Fruit fly (Drosophila melanogaster): ENCODE data around the gene Invadolysin.

Gene Invadolysin

DNA sequence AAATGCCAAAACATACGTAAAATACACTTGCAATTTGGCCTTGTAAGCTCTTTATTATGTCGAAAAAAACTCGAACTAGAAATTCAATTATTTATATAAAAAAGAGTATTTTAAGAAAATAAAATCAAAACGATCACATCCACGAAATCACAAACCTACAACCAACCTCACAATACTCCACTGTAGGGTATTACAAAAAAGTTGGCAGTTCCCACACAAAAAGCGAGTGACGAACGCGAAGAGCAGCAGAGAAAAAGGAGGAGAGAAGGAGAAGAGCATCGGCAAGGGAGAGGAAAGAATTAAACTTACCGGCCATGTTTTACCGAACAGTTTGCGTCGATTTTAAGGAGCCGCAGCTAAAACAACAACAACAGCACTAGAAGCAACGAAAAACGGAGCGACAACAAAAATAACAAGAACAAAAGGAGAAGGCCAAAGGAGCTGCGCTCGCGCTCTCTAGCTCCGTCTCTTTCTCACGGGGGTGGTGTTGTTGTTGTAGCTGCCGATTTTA is 11.5 kb upstream of the Invadolysin start (continued):
- no peak for TF ChIP-seq fd85E (GFP tag; optimal IDR thresholded peaks at IDR 0.05)
- peak; percentile 52 for TF ChIP-seq CG3919 (GFP tag; optimal IDR thresholded peaks at IDR 0.05)
- no peak for TF ChIP-seq Sox14 (GFP tag; optimal IDR thresholded peaks at IDR 0.05)
- peak; percentile 36 for TF ChIP-seq dsx (GFP tag; optimal IDR thresholded peaks at IDR 0.05; ENCODE audit: poor library complexity, severe bottlenecking)
- TF ChIP-seq Hr38 (GFP tag; optimal IDR thresholded peaks at IDR 0.05) = no peak
- TF ChIP-seq svp (GFP tag) = peak; percentile 71
- TF ChIP-seq Sox102F (GFP tag; optimal IDR thresholded peaks at IDR 0.05) = peak; percentile 55
- TF ChIP-seq OdsH (GFP tag; optimal IDR thresholded peaks at IDR 0.05) = peak; percentile 45
- no peak for TF ChIP-seq CG3032 (tag; optimal IDR thresholded peaks at IDR 0.05)
- TF ChIP-seq CG32006 (GFP tag; optimal IDR thresholded peaks at IDR 0.05) = peak; percentile 52
- TF ChIP-seq CG10669 (GFP tag; optimal IDR thresholded peaks at IDR 0.05) = peak; percentile 14
- no peak for TF ChIP-seq CG1621 (tag; optimal IDR thresholded peaks at IDR 0.05)
- no peak for TF ChIP-seq CG4318 (GFP tag; optimal IDR thresholded peaks at IDR 0.05)
- no peak for TF ChIP-seq dac (GFP tag; optimal IDR thresholded peaks at IDR 0.05)
- TF ChIP-seq cyc (GFP tag; optimal IDR thresholded peaks at IDR 0.05) = peak; percentile 15
- no peak for TF ChIP-seq salr (GFP tag; optimal IDR thresholded peaks at IDR 0.05)
- TF ChIP-seq achi (GFP tag; optimal IDR thresholded peaks at IDR 0.05) = peak; percentile 13
- TF ChIP-seq CG6808 (GFP tag; optimal IDR thresholded peaks at IDR 0.05) = peak; percentile 30
- no peak for TF ChIP-seq Blimp-1 (GFP tag; optimal IDR thresholded peaks at IDR 0.05)
- TF ChIP-seq esn (GFP tag; optimal IDR thresholded peaks at IDR 0.05) = peak; percentile 51
- TF ChIP-seq Ets21C (GFP tag; optimal IDR thresholded peaks at IDR 0.05) = no peak
- no peak for TF ChIP-seq fkh (GFP tag; optimal IDR thresholded peaks at IDR 0.05)
- TF ChIP-seq pdm3 (GFP tag; optimal IDR thresholded peaks at IDR 0.05) = peak; percentile 49
- peak; percentile 41 for TF ChIP-seq topi (GFP tag; optimal IDR thresholded peaks at IDR 0.05)
- TF ChIP-seq net (GFP tag; optimal IDR thresholded peaks at IDR 0.05) = peak; percentile 39
- TF ChIP-seq vri (GFP tag; optimal IDR thresholded peaks at IDR 0.05) = no peak
- peak; percentile 23 for TF ChIP-seq Eip93F (GFP tag; optimal IDR thresholded peaks at IDR 0.05)
- TF ChIP-seq Sox15 (GFP tag; optimal IDR thresholded peaks at IDR 0.05) = no peak
- TF ChIP-seq CG15336 (GFP tag; IDR thresholded peaks at IDR 0.05) = no peak
- peak; percentile 15; the same call in 1 of the 3 replicates for TF ChIP-seq CG8119 (GFP tag; IDR thresholded peaks at IDR 0.05)
- no peak for TF ChIP-seq CG11902 (GFP tag; optimal IDR thresholded peaks at IDR 0.05)
- no peak for TF ChIP-seq Gug (GFP tag; IDR thresholded peaks at IDR 0.05)
- TF ChIP-seq Ets96B (tag; optimal IDR thresholded peaks at IDR 0.05) = peak; percentile 12

dm6 chr3R:10133419-10134340 is 10.8 kb upstream of the Invadolysin start:
- TF ChIP-seq CG34406 (GFP tag; optimal IDR thresholded peaks at IDR 0.05) = no peak
- no peak for TF ChIP-seq CG8319 (GFP tag; optimal IDR thresholded peaks at IDR 0.05)
- no peak for TF ChIP-seq CG31627 (GFP tag; optimal IDR thresholded peaks at IDR 0.05)
- TF ChIP-seq Gug (GFP tag; IDR thresholded peaks at IDR 0.05) = no peak
- TF ChIP-seq vri (GFP tag; optimal IDR thresholded peaks at IDR 0.05) = peak; percentile 80
- TF ChIP-seq Met (GFP tag; optimal IDR thresholded peaks at IDR 0.05) = no peak
- TF ChIP-seq CG6792 (GFP tag; optimal IDR thresholded peaks at IDR 0.05) = no peak
- no peak for TF ChIP-seq Ets96B (tag; optimal IDR thresholded peaks at IDR 0.05)
- no peak for TF ChIP-seq fkh (GFP tag; optimal IDR thresholded peaks at IDR 0.05)
- no peak for TF ChIP-seq OdsH (GFP tag; optimal IDR thresholded peaks at IDR 0.05)
- TF ChIP-seq net (GFP tag; optimal IDR thresholded peaks at IDR 0.05) = no peak
- TF ChIP-seq Hr4 (GFP tag; optimal IDR thresholded peaks at IDR 0.05) = no peak
- TF ChIP-seq CG11294 (GFP tag; IDR thresholded peaks at IDR 0.05) = no peak
- no peak for TF ChIP-seq dsx (GFP tag; optimal IDR thresholded peaks at IDR 0.05; ENCODE audit: poor library complexity, severe bottlenecking)
- no peak for TF ChIP-seq Eip75B (GFP tag; optimal IDR thresholded peaks at IDR 0.05)
- TF ChIP-seq CG11762 (GFP tag; optimal IDR thresholded peaks at IDR 0.05; ENCODE audit: insufficient read depth) = no peak
- TF ChIP-seq Sox14 (GFP tag; optimal IDR thresholded peaks at IDR 0.05) = peak; percentile 56
- TF ChIP-seq CG8119 (GFP tag; IDR thresholded peaks at IDR 0.05) = no peak
- TF ChIP-seq CG6163 (GFP tag; IDR thresholded peaks at IDR 0.05) = peak; percentile 35; the same call in 2 of the 3 replicates
- no peak for TF ChIP-seq Blimp-1 (GFP tag; optimal IDR thresholded peaks at IDR 0.05)
- no peak for TF ChIP-seq svp (GFP tag)
- TF ChIP-seq CG11902 (GFP tag; optimal IDR thresholded peaks at IDR 0.05) = no peak
- no peak for TF ChIP-seq topi (GFP tag; optimal IDR thresholded peaks at IDR 0.05)
- no peak for TF ChIP-seq CG10631 (GFP tag; optimal IDR thresholded peaks at IDR 0.05)
- TF ChIP-seq CG1621 (tag; optimal IDR thresholded peaks at IDR 0.05) = no peak
- TF ChIP-seq esn (GFP tag; optimal IDR thresholded peaks at IDR 0.05) = no peak
- no peak for TF ChIP-seq CG3919 (GFP tag; optimal IDR thresholded peaks at IDR 0.05)
- peak; percentile 29 for TF ChIP-seq fd85E (GFP tag; optimal IDR thresholded peaks at IDR 0.05)
- no peak for TF ChIP-seq spab (GFP tag; optimal IDR thresholded peaks at IDR 0.05)
- TF ChIP-seq acj6 (GFP tag; optimal IDR thresholded peaks at IDR 0.05) = no peak
